Worm (Caenorhabditis elegans): Measurements from ENCODE around the gene fbxa-67.

- TF ChIP-seq dmd-8 (GFP tag; IDR thresholded peaks at IDR 0.05) (no peak), hlh-30 (tag; optimal IDR thresholded peaks at IDR 0.05; ENCODE audit: insufficient read depth) (no peak), ces-1 (GFP tag; optimal IDR thresholded peaks at IDR 0.05) (no peak), unc-130 (GFP tag; optimal IDR thresholded peaks at IDR 0.05) (no peak), ceh-28 (tag; optimal IDR thresholded peaks at IDR 0.05) (no peak), daf-16 (GFP tag; optimal IDR thresholded peaks at IDR 0.05) (no peak), daf-16 (tag; optimal IDR thresholded peaks at IDR 0.05) (no peak), daf-12 (tag; optimal IDR thresholded peaks at IDR 0.05) (no peak), mxl-3 (GFP tag; optimal IDR thresholded peaks at IDR 0.05) (no peak), nhr-25 (tag; optimal IDR thresholded peaks at IDR 0.05; ENCODE audit: borderline replicate concordance, insufficient read depth) (no peak)
Measured at ce11 chrIII:982961-983360, 32.5 kb upstream of the fbxa-67 start, which contains the start of gene tbc-10.

Data from whole organism, L4 larva.